Fruit fly (Drosophila melanogaster): ENCODE measurements around the gene Smr.
A peak's percentile ranks its signal among the peaks of the same experiment; 100 is the strongest.

Smr gene

dm6 chrX:12739789-12740188 is 2.6 kb downstream of the Smr start:
- TF ChIP-seq Sp1 (GFP tag; optimal IDR thresholded peaks at IDR 0.05) (peak; percentile 7), HLH106 (tag; optimal IDR thresholded peaks at IDR 0.05) (no peak), Rel (GFP tag; optimal IDR thresholded peaks at IDR 0.05) (no peak), Rel (tag; optimal IDR thresholded peaks at IDR 0.05) (peak; percentile 62)

- TF ChIP-seq foxo (GFP tag; optimal IDR thresholded peaks at IDR 0.05) (no peak), Rel (GFP tag; optimal IDR thresholded peaks at IDR 0.05) (no peak), Rel (tag; optimal IDR thresholded peaks at IDR 0.05) (peak; percentile 47), Hnf4 (GFP tag; optimal IDR thresholded peaks at IDR 0.05) (peak; percentile 18), tai (GFP tag; optimal IDR thresholded peaks at IDR 0.05) (no peak), Jra (GFP tag; optimal IDR thresholded peaks at IDR 0.05) (no peak), fru (GFP tag; optimal IDR thresholded peaks at IDR 0.05) (peak; percentile 52), HLH106 (tag; optimal IDR thresholded peaks at IDR 0.05) (no peak), br (GFP tag; optimal IDR thresholded peaks at IDR 0.05) (no peak), GATAd (GFP tag; optimal IDR thresholded peaks at IDR 0.05) (no peak), jim (GFP tag; optimal IDR thresholded peaks at IDR 0.05) (no peak), psq (GFP tag; optimal IDR thresholded peaks at IDR 0.05) (peak; percentile 96), Dif (GFP tag; optimal IDR thresholded peaks at IDR 0.05; ENCODE audit: partially characterized antibody) (peak; percentile 33)
Measured at dm6 chrX:12739047-12739446, 3.4 kb downstream of the Smr start.

- TF ChIP-seq Rel (GFP tag; optimal IDR thresholded peaks at IDR 0.05) (no peak), Rel (tag; optimal IDR thresholded peaks at IDR 0.05) (no peak), sage (GFP tag; optimal IDR thresholded peaks at IDR 0.05) (no peak), woc (GFP tag; optimal IDR thresholded peaks at IDR 0.05) (peak; percentile 6), brk (GFP tag; optimal IDR thresholded peaks at IDR 0.05) (no peak), ey (GFP tag; optimal IDR thresholded peaks at IDR 0.05) (peak; percentile 55), Sp1 (GFP tag; optimal IDR thresholded peaks at IDR 0.05) (peak; percentile 75), h (GFP tag; optimal IDR thresholded peaks at IDR 0.05) (peak; percentile 24), rgr (GFP tag; optimal IDR thresholded peaks at IDR 0.05) (peak; percentile 54), sv (GFP tag; optimal IDR thresholded peaks at IDR 0.05) (peak; percentile 32), foxo (GFP tag; optimal IDR thresholded peaks at IDR 0.05) (peak in 1 of 2 experiments; percentile 77), CG32264 (GFP tag; optimal IDR thresholded peaks at IDR 0.05) (no peak), jim (GFP tag; optimal IDR thresholded peaks at IDR 0.05) (no peak), Hr83 (GFP tag; optimal IDR thresholded peaks at IDR 0.05; ENCODE audit: poor library complexity, severe bottlenecking) (no peak), Hnf4 (GFP tag; optimal IDR thresholded peaks at IDR 0.05) (peak; percentile 3), usp (GFP tag; optimal IDR thresholded peaks at IDR 0.05) (no peak), dmrt93B (GFP tag; optimal IDR thresholded peaks at IDR 0.05) (peak; percentile 49), fru (GFP tag; optimal IDR thresholded peaks at IDR 0.05) (peak; percentile 46), HLH106 (tag; optimal IDR thresholded peaks at IDR 0.05) (peak; percentile 66), OdsH (GFP tag; optimal IDR thresholded peaks at IDR 0.05) (peak; percentile 62), pan (optimal IDR thresholded peaks at IDR 0.05) (no peak)
Measured at dm6 chrX:12737735-12738390, 4.6 kb downstream of the Smr start.

- TF ChIP-seq dmrt93B (GFP tag; optimal IDR thresholded peaks at IDR 0.05) = peak; percentile 31
- no peak for TF ChIP-seq CG32264 (GFP tag; optimal IDR thresholded peaks at IDR 0.05)
- TF ChIP-seq lola (GFP tag; optimal IDR thresholded peaks at IDR 0.05) = no peak
- peak; percentile 50 for TF ChIP-seq tai (GFP tag; optimal IDR thresholded peaks at IDR 0.05)
- TF ChIP-seq fru (GFP tag; optimal IDR thresholded peaks at IDR 0.05) = peak; percentile 78
- peak; percentile 68 for TF ChIP-seq br (GFP tag; optimal IDR thresholded peaks at IDR 0.05)
- peak; percentile 61 for TF ChIP-seq Dfd (GFP tag; optimal IDR thresholded peaks at IDR 0.05)
- no peak for TF ChIP-seq sv (GFP tag; optimal IDR thresholded peaks at IDR 0.05)
- peak; percentile 17 for TF ChIP-seq woc (GFP tag; optimal IDR thresholded peaks at IDR 0.05)
- peak; percentile 97 for TF ChIP-seq psq (GFP tag; optimal IDR thresholded peaks at IDR 0.05)
- TF ChIP-seq h (GFP tag; optimal IDR thresholded peaks at IDR 0.05) = peak; percentile 79
- TF ChIP-seq GATAd (GFP tag; optimal IDR thresholded peaks at IDR 0.05) = no peak
- TF ChIP-seq Mio (GFP tag; optimal IDR thresholded peaks at IDR 0.05) = no peak
- no peak for TF ChIP-seq pan (optimal IDR thresholded peaks at IDR 0.05)
- no peak for TF ChIP-seq usp (GFP tag; optimal IDR thresholded peaks at IDR 0.05)
- TF ChIP-seq brk (GFP tag; optimal IDR thresholded peaks at IDR 0.05) = no peak
- peak in 1 of 2 experiments; percentile 32 for TF ChIP-seq dl (GFP tag; optimal IDR thresholded peaks at IDR 0.05; ENCODE audit: insufficient read depth in 1 of 2, partially characterized antibody in 2 of 2)
- TF ChIP-seq Myc (optimal IDR thresholded peaks at IDR 0.05) = no peak
- peak; percentile 93 for TF ChIP-seq jim (GFP tag; optimal IDR thresholded peaks at IDR 0.05)
- peak; percentile 58 for TF ChIP-seq Hnf4 (GFP tag; optimal IDR thresholded peaks at IDR 0.05)
- peak; percentile 88 for TF ChIP-seq Sp1 (GFP tag; optimal IDR thresholded peaks at IDR 0.05)
- peak; percentile 29 for TF ChIP-seq CG9705 (GFP tag; optimal IDR thresholded peaks at IDR 0.05)
- TF ChIP-seq Hr78 (GFP tag; optimal IDR thresholded peaks at IDR 0.05) = no peak
- peak; percentile 7 for TF ChIP-seq Jra (GFP tag; optimal IDR thresholded peaks at IDR 0.05)
- peak; percentile 1 for TF ChIP-seq ey (GFP tag; optimal IDR thresholded peaks at IDR 0.05)
- TF ChIP-seq Vsx2 (GFP tag; optimal IDR thresholded peaks at IDR 0.05; ENCODE audit: partially characterized antibody) = peak; percentile 59
- no peak for TF ChIP-seq N (GFP tag; optimal IDR thresholded peaks at IDR 0.05)
- peak; percentile 88 for TF ChIP-seq CrebA (GFP tag; optimal IDR thresholded peaks at IDR 0.05; ENCODE audit: borderline replicate concordance)
- TF ChIP-seq Hr83 (GFP tag; optimal IDR thresholded peaks at IDR 0.05; ENCODE audit: poor library complexity, severe bottlenecking) = peak; percentile 5
- peak; percentile 55 for TF ChIP-seq HLH106 (tag; optimal IDR thresholded peaks at IDR 0.05)
- no peak for TF ChIP-seq dsf (GFP tag; optimal IDR thresholded peaks at IDR 0.05; ENCODE audit: borderline replicate concordance)
- TF ChIP-seq Rel (GFP tag; optimal IDR thresholded peaks at IDR 0.05) = peak; percentile 83
- peak; percentile 84 for TF ChIP-seq Rel (tag; optimal IDR thresholded peaks at IDR 0.05)
Measured at dm6 chrX:12737057-12737734, 5.2 kb downstream of the Smr start.

Measured in whole organism, wandering third instar larva.